Fruit fly (Drosophila melanogaster) whole organism: ENCODE results near the gene CG3386.

Source experiments
- CG8478 ChIP-seq: fragments of >200 bp; optimal IDR thresholded peaks from 2 replicates; lab custom pipeline; 2018; ENCODE audit warnings: inconsistent platforms
- Dll ChIP-seq: fragments of >200 bp; optimal IDR thresholded peaks from 2 replicates; lab custom pipeline; 2017
- EcR ChIP-seq, 2 experiments: fragments of >200 bp; optimal IDR thresholded peaks; 2 replicates each; lab custom pipeline; 2017; ENCODE audit warnings: missing biosample characterization in 2 of 2, missing genetic modification characterization in 2 of 2, missing genetic modification reagents in 2 of 2
- pan ChIP-seq: fragments of >200 bp; optimal IDR thresholded peaks from 2 replicates; lab custom pipeline; 2017
- psq ChIP-seq: fragments of >200 bp; optimal IDR thresholded peaks from 2 replicates; lab custom pipeline; 2017
- usp ChIP-seq: fragments of >200 bp; optimal IDR thresholded peaks from 2 replicates; lab custom pipeline; 2017; ENCODE audit warnings: missing biosample characterization, missing genetic modification characterization, mixed read lengths

Gene CG3386

dm6 chr3L:649025-649769 is 33.1 kb downstream of the CG3386 start:
- peak; percentile 50 for TF ChIP-seq Dll (lab: Kevin White, UChicago)
- TF ChIP-seq usp (GFP tag; lab: Kevin White, UChicago) = no peak

dm6 chr3L:648155-649024 is 33.9 kb downstream of the CG3386 start, which contains the start of gene Gale:
Gale (plus strand) TSS chr3L:648555.
- no peak for TF ChIP-seq Dll (lab: Kevin White, UChicago)
- TF ChIP-seq pan (lab: Kevin White, UChicago) = no peak

- TF ChIP-seq EcR (GFP tag; optimal IDR thresholded peaks at IDR 0.05; lab: Kevin White, UChicago) (no peak), usp (GFP tag; lab: Kevin White, UChicago) (no peak), psq (lab: Kevin White, UChicago) (no peak), pan (lab: Kevin White, UChicago) (no peak), CG8478 (lab: Kevin White, UChicago) (no peak), Dll (lab: Kevin White, UChicago) (no peak)
Measured at dm6 chr3L:647529-647928, 34.7 kb downstream of the CG3386 start.

- TF ChIP-seq pan (lab: Kevin White, UChicago) = no peak
- no peak for TF ChIP-seq CG8478 (lab: Kevin White, UChicago)
- no peak for TF ChIP-seq psq (lab: Kevin White, UChicago)
- no peak for TF ChIP-seq Dll (lab: Kevin White, UChicago)
- no peak for TF ChIP-seq EcR (GFP tag; optimal IDR thresholded peaks at IDR 0.05; lab: Kevin White, UChicago)
- no peak for TF ChIP-seq usp (GFP tag; lab: Kevin White, UChicago)
Measured at dm6 chr3L:645426-646036, 36.7 kb downstream of the CG3386 start.

- TF ChIP-seq pan (lab: Kevin White, UChicago) (no peak), psq (lab: Kevin White, UChicago) (no peak), EcR (GFP tag; optimal IDR thresholded peaks at IDR 0.05; lab: Kevin White, UChicago) (no peak), Dll (lab: Kevin White, UChicago) (no peak), CG8478 (lab: Kevin White, UChicago) (no peak), usp (GFP tag; lab: Kevin White, UChicago) (no peak)
Measured at dm6 chr3L:644111-644718, 38.1 kb downstream of the CG3386 start.

- TF ChIP-seq Dll (lab: Kevin White, UChicago) (no peak), EcR (GFP tag; optimal IDR thresholded peaks at IDR 0.05; lab: Kevin White, UChicago) (no peak), pan (lab: Kevin White, UChicago) (no peak), psq (lab: Kevin White, UChicago) (no peak), usp (GFP tag; lab: Kevin White, UChicago) (no peak), CG8478 (lab: Kevin White, UChicago) (no peak)
Measured at dm6 chr3L:642865-643738, 39.2 kb downstream of the CG3386 start.

- TF ChIP-seq EcR (GFP tag; optimal IDR thresholded peaks at IDR 0.05; lab: Kevin White, UChicago) (no peak), Dll (lab: Kevin White, UChicago) (no peak), CG8478 (lab: Kevin White, UChicago) (no peak), psq (lab: Kevin White, UChicago) (no peak), usp (GFP tag; lab: Kevin White, UChicago) (no peak), pan (lab: Kevin White, UChicago) (no peak)
Measured at dm6 chr3L:642146-642864, 40.0 kb downstream of the CG3386 start.

- no peak for TF ChIP-seq EcR (GFP tag; optimal IDR thresholded peaks at IDR 0.05; lab: Kevin White, UChicago)
- no peak for TF ChIP-seq usp (GFP tag; lab: Kevin White, UChicago)
- no peak for TF ChIP-seq Dll (lab: Kevin White, UChicago)
- no peak for TF ChIP-seq pan (lab: Kevin White, UChicago)
- no peak for TF ChIP-seq CG8478 (lab: Kevin White, UChicago)
- no peak for TF ChIP-seq psq (lab: Kevin White, UChicago)
Measured at dm6 chr3L:641436-641835, 40.8 kb downstream of the CG3386 start.

- TF ChIP-seq EcR (GFP tag; optimal IDR thresholded peaks at IDR 0.05; lab: Kevin White, UChicago) (peak in 1 of 2 experiments; percentile 89), pan (lab: Kevin White, UChicago) (no peak)
Measured at dm6 chr3L:640324-640974, 41.8 kb downstream of the CG3386 start.
